Fruit fly (Drosophila melanogaster) whole organism, embryonic: ENCODE results near the gene Gr36b.

Experiments used
- Ada2b ChIP-seq: fragments of 200-800 bp; sonication (Bioruptor generic); IDR thresholded peaks from 2 replicates; pipeline ENCODE4 v1.3.6; 2022; ENCODE audit warnings: missing biosample characterization, missing genetic modification characterization
- C15 ChIP-seq: fragments of 200-800 bp; sonication (Bioruptor generic); IDR thresholded peaks from 3 replicates; pipeline ENCODE4 v1.3.6; 2022; ENCODE audit warnings: missing biosample characterization, missing genetic modification characterization
- CG10147 ChIP-seq: fragments of 200-800 bp; sonication (Bioruptor generic); optimal IDR thresholded peaks from 2 replicates; lab custom pipeline; 2019; ENCODE audit warnings: missing biosample characterization, mild to moderate bottlenecking, missing genetic modification characterization, moderate library complexity
- CG10321 ChIP-seq: fragments of 200-800 bp; sonication (Bioruptor generic); IDR thresholded peaks from 2 replicates; pipeline ENCODE4 v1.3.6; 2022; ENCODE audit warnings: missing biosample characterization, missing genetic modification characterization
- CG11723 ChIP-seq: fragments of 200-800 bp; sonication (Bioruptor generic); optimal IDR thresholded peaks from 2 replicates; lab custom pipeline; 2017; ENCODE audit warnings: missing biosample characterization, mild to moderate bottlenecking, missing genetic modification characterization
- CG12299 ChIP-seq: fragments of 200-800 bp; sonication (Bioruptor generic); optimal IDR thresholded peaks from 2 replicates; lab custom pipeline; 2018; ENCODE audit warnings: missing biosample characterization, mild to moderate bottlenecking, missing genetic modification characterization
- CG13424 ChIP-seq: fragments of 200-800 bp; sonication (Bioruptor generic); optimal IDR thresholded peaks from 2 replicates; lab custom pipeline; 2019; ENCODE audit warnings: missing biosample characterization, mild to moderate bottlenecking, missing genetic modification characterization, moderate library complexity
- CG15269 ChIP-seq: fragments of 200-800 bp; sonication (Bioruptor generic); optimal IDR thresholded peaks from 2 replicates; lab custom pipeline; 2018; ENCODE audit warnings: missing biosample characterization, mild to moderate bottlenecking, missing genetic modification characterization, moderate library complexity
- CG1602 ChIP-seq: fragments of 200-800 bp; sonication (Bioruptor generic); optimal IDR thresholded peaks from 3 replicates; lab custom pipeline; 2016; ENCODE audit warnings: missing biosample characterization, missing genetic modification characterization
- CG1603 ChIP-seq: fragments of 200-800 bp; sonication (Bioruptor generic); optimal IDR thresholded peaks from 2 replicates; lab custom pipeline; 2019; ENCODE audit warnings: missing biosample characterization, mild to moderate bottlenecking, missing genetic modification characterization, moderate library complexity
- CG17359 ChIP-seq: fragments of 200-800 bp; sonication (Bioruptor generic); optimal IDR thresholded peaks from 3 replicates; lab custom pipeline; 2018; ENCODE audit warnings: missing biosample characterization, mild to moderate bottlenecking, missing genetic modification characterization, moderate library complexity
- CG1792 ChIP-seq: fragments of 200-800 bp; sonication (Bioruptor generic); optimal IDR thresholded peaks from 2 replicates; lab custom pipeline; 2016; ENCODE audit warnings: missing biosample characterization, missing genetic modification characterization
- CG18011 ChIP-seq: fragments of 200-800 bp; sonication (Bioruptor generic); optimal IDR thresholded peaks from 2 replicates; lab custom pipeline; 2017; ENCODE audit warnings: missing biosample characterization, missing genetic modification characterization, mild to moderate bottlenecking, moderate library complexity, missing genotype
- CG18262 ChIP-seq: fragments of 200-800 bp; optimal IDR thresholded peaks from 3 replicates; lab custom pipeline; 2019; ENCODE audit warnings: missing biosample characterization, mild to moderate bottlenecking, missing genetic modification characterization, moderate library complexity
- CG3407 ChIP-seq: fragments of 200-800 bp; sonication (Bioruptor generic); optimal IDR thresholded peaks from 2 replicates; lab custom pipeline; 2018; ENCODE audit warnings: missing biosample characterization, mild to moderate bottlenecking, missing genetic modification characterization
- CG3847 ChIP-seq: fragments of 200-800 bp; sonication (Bioruptor generic); IDR thresholded peaks from 2 replicates; pipeline ENCODE4 v1.3.6; 2022; ENCODE audit warnings: missing biosample characterization, missing genetic modification characterization
- CG4424 ChIP-seq: fragments of 200-800 bp; sonication (Bioruptor generic); optimal IDR thresholded peaks from 3 replicates; lab custom pipeline; 2016; ENCODE audit warnings: missing biosample characterization, missing genetic modification characterization
- CG5180 ChIP-seq: fragments of 200-800 bp; sonication (Bioruptor generic); optimal IDR thresholded peaks from 3 replicates; lab custom pipeline; 2017; ENCODE audit warnings: missing biosample characterization, missing genetic modification characterization, mild to moderate bottlenecking, moderate library complexity, missing genetic modification reagents
- CG6683 ChIP-seq: fragments of 200-800 bp; sonication (Bioruptor generic); optimal IDR thresholded peaks from 2 replicates; lab custom pipeline; 2017; ENCODE audit warnings: missing biosample characterization, mild to moderate bottlenecking, missing genetic modification characterization, missing genetic modification reagents
- CG6689 ChIP-seq: fragments of 200-800 bp; sonication (Bioruptor generic); IDR thresholded peaks from 2 replicates; pipeline ENCODE4 v1.3.6; 2022; ENCODE audit warnings: missing biosample characterization, missing genetic modification characterization
- CG6765 ChIP-seq: fragments of 200-800 bp; sonication (Bioruptor generic); optimal IDR thresholded peaks from 3 replicates; lab custom pipeline; 2017; ENCODE audit warnings: missing biosample characterization, mild to moderate bottlenecking, missing genetic modification characterization
- CG8359 ChIP-seq: fragments of 200-800 bp; sonication (Bioruptor generic); optimal IDR thresholded peaks from 2 replicates; lab custom pipeline; 2017; ENCODE audit warnings: missing biosample characterization, mild to moderate bottlenecking, missing genetic modification characterization, borderline replicate concordance
- CHES-1-like ChIP-seq: fragments of 200-800 bp; sonication (Bioruptor generic); optimal IDR thresholded peaks from 2 replicates; lab custom pipeline; 2016; ENCODE audit warnings: missing biosample characterization, missing genetic modification characterization
- Dref ChIP-seq: fragments of 200-800 bp; sonication (Bioruptor generic); IDR thresholded peaks from 2 replicates; pipeline ENCODE4 v1.3.6; 2022; ENCODE audit warnings: missing biosample characterization, missing genetic modification characterization
- GATAe ChIP-seq: fragments of 200-800 bp; sonication (Bioruptor generic); conservative IDR thresholded peaks from 2 replicates; pipeline ENCODE4 v1.3.6; 2022; ENCODE audit warnings: missing biosample characterization, missing genetic modification characterization
- HHEX ChIP-seq: fragments of 200-800 bp; sonication (Bioruptor generic); optimal IDR thresholded peaks from 3 replicates; lab custom pipeline; 2017; ENCODE audit warnings: missing biosample characterization, mild to moderate bottlenecking, missing genetic modification characterization, missing genetic modification reagents
- HLHmδ ChIP-seq: fragments of 200-800 bp; sonication (Bioruptor generic); optimal IDR thresholded peaks from 2 replicates; lab custom pipeline; 2018; ENCODE audit warnings: missing biosample characterization, mild to moderate bottlenecking, missing genetic modification characterization, moderate library complexity
- Hmx ChIP-seq: fragments of 200-800 bp; sonication (Bioruptor generic); optimal IDR thresholded peaks from 2 replicates; lab custom pipeline; 2016; ENCODE audit warnings: missing biosample characterization, missing genetic modification characterization
- NfI ChIP-seq: fragments of 200-800 bp; sonication (Bioruptor generic); optimal IDR thresholded peaks from 3 replicates; lab custom pipeline; 2018; ENCODE audit warnings: missing biosample characterization, mild to moderate bottlenecking, missing genetic modification characterization, moderate library complexity
- Opbp ChIP-seq: fragments of 200-800 bp; sonication (Bioruptor generic); IDR thresholded peaks from 3 replicates; pipeline ENCODE4 v1.3.6; 2022; ENCODE audit warnings: missing biosample characterization, missing genetic modification characterization; ENCODE audit not compliant: partially characterized antibody
- Scr ChIP-seq: fragments of 200-800 bp; sonication (Bioruptor generic); IDR thresholded peaks from 2 replicates; pipeline ENCODE4 v1.3.6; 2022; ENCODE audit warnings: missing biosample characterization, missing genetic modification characterization; ENCODE audit not compliant: partially characterized antibody
- TFAM ChIP-seq: fragments of 200-800 bp; sonication (Bioruptor generic); optimal IDR thresholded peaks from 2 replicates; lab custom pipeline; 2017; ENCODE audit warnings: missing biosample characterization, missing genetic modification characterization, inconsistent platforms
- Tbp ChIP-seq: fragments of >200 bp; optimal IDR thresholded peaks from 2 replicates; lab custom pipeline; 2018; ENCODE audit warnings: missing biosample characterization, missing genetic modification characterization
- bigmax ChIP-seq: fragments of 200-800 bp; sonication (Bioruptor generic); optimal IDR thresholded peaks from 2 replicates; lab custom pipeline; 2018; ENCODE audit warnings: missing biosample characterization, mild to moderate bottlenecking, missing genetic modification characterization
- btn ChIP-seq: fragments of 200-800 bp; sonication (Bioruptor generic); optimal IDR thresholded peaks from 2 replicates; lab custom pipeline; 2016; ENCODE audit warnings: missing biosample characterization, missing genetic modification characterization
- cas ChIP-seq: fragments of 200-800 bp; sonication (Bioruptor generic); IDR thresholded peaks from 2 replicates; pipeline ENCODE4 v1.3.6; 2022; ENCODE audit warnings: missing biosample characterization, missing genetic modification characterization
- crc ChIP-seq: fragments of 200-800 bp; sonication (Bioruptor generic); optimal IDR thresholded peaks from 2 replicates; lab custom pipeline; 2016; ENCODE audit warnings: missing biosample characterization, missing genetic modification characterization
- da ChIP-seq: fragments of 200-800 bp; sonication (Bioruptor generic); optimal IDR thresholded peaks from 2 replicates; lab custom pipeline; 2016; ENCODE audit warnings: missing biosample characterization, missing genetic modification characterization
- gcm ChIP-seq: fragments of 200-800 bp; sonication (Bioruptor generic); optimal IDR thresholded peaks from 2 replicates; lab custom pipeline; 2019; ENCODE audit warnings: missing biosample characterization, mild to moderate bottlenecking, missing genetic modification characterization, moderate library complexity
- gsb-n ChIP-seq: fragments of 200-800 bp; sonication (Bioruptor generic); optimal IDR thresholded peaks from 3 replicates; lab custom pipeline; 2018; ENCODE audit warnings: missing biosample characterization, mild to moderate bottlenecking, missing genetic modification characterization
- hth ChIP-seq: fragments of >200 bp; optimal IDR thresholded peaks from 2 replicates; lab custom pipeline; 2017; ENCODE audit warnings: inconsistent platforms
- jing ChIP-seq: fragments of 200-800 bp; sonication (Bioruptor generic); optimal IDR thresholded peaks from 2 replicates; lab custom pipeline; 2018; ENCODE audit warnings: missing biosample characterization, mild to moderate bottlenecking, missing genetic modification characterization
- jumu ChIP-seq: fragments of 200-800 bp; sonication (Bioruptor generic); optimal IDR thresholded peaks from 3 replicates; lab custom pipeline; 2016; ENCODE audit warnings: missing biosample characterization, missing genetic modification characterization
- kah ChIP-seq: fragments of 200-800 bp; sonication (Bioruptor generic); optimal IDR thresholded peaks from 2 replicates; lab custom pipeline; 2018; ENCODE audit warnings: missing biosample characterization, mild to moderate bottlenecking, missing genetic modification characterization
- lola ChIP-seq, 3 experiments: fragments of >200 bp in 2 of 3; fragments of 200-800 bp in 1 of 3; sonication (Bioruptor generic) in 1 of 3; optimal IDR thresholded peaks; 2 replicates each; lab custom pipeline; 2017 to 2019; ENCODE audit warnings: missing biosample characterization in 3 of 3, missing genetic modification characterization in 3 of 3, mild to moderate bottlenecking in 1 of 3, moderate library complexity in 1 of 3
- nom ChIP-seq: fragments of 200-800 bp; sonication (Bioruptor generic); optimal IDR thresholded peaks from 2 replicates; lab custom pipeline; 2017; ENCODE audit warnings: missing biosample characterization, missing genetic modification characterization, mild to moderate bottlenecking, moderate library complexity, missing genetic modification reagents
- pnt ChIP-seq: fragments of 200-800 bp; sonication (Bioruptor generic); optimal IDR thresholded peaks from 3 replicates; lab custom pipeline; 2016; ENCODE audit warnings: missing biosample characterization, missing genetic modification characterization
- repo ChIP-seq: fragments of 200-800 bp; sonication (Bioruptor generic); optimal IDR thresholded peaks from 2 replicates; lab custom pipeline; 2016; ENCODE audit warnings: missing biosample characterization, missing genetic modification characterization
- sens-2 ChIP-seq: fragments of 200-800 bp; sonication (Bioruptor generic); IDR thresholded peaks from 2 replicates; pipeline ENCODE4 v1.3.6; 2022; ENCODE audit warnings: missing biosample characterization, missing genetic modification characterization
- slbo ChIP-seq: fragments of 200-800 bp; sonication (Bioruptor generic); IDR thresholded peaks from 2 replicates; pipeline ENCODE4 v1.3.6; 2022; ENCODE audit warnings: missing biosample characterization, missing genetic modification characterization
- tio ChIP-seq: fragments of 200-800 bp; sonication (Bioruptor generic); optimal IDR thresholded peaks from 2 replicates; lab custom pipeline; 2017; ENCODE audit warnings: missing biosample characterization, missing genetic modification characterization, inconsistent platforms
- wdn ChIP-seq: fragments of 200-800 bp; sonication (Bioruptor generic); IDR thresholded peaks from 2 replicates; pipeline ENCODE4 v1.3.6; 2022; ENCODE audit warnings: missing biosample characterization, missing genetic modification characterization

Gene Gr36b

dm6 chr2L:17207072-17207471, 28.5 kb downstream of the Gr36b start (continued):
- TF ChIP-seq Dref (GFP tag; lab: Robert Waterston, UW) = no peak
- no peak for TF ChIP-seq CG6683
- no peak for TF ChIP-seq da (GFP tag; lab: Kevin White, UChicago)
- TF ChIP-seq CG1792 (GFP tag; lab: Kevin White, UChicago) = no peak
- no peak for TF ChIP-seq CG6689
- TF ChIP-seq sens-2 (GFP tag; lab: Robert Waterston, UW) = no peak
- no peak for TF ChIP-seq gcm (GFP tag; lab: Kevin White, UChicago)
- no peak for TF ChIP-seq CG11723 (GFP tag; lab: Kevin White, UChicago)
- no peak for TF ChIP-seq CG3847 (GFP tag; lab: Robert Waterston, UW)
- peak; percentile 45 for TF ChIP-seq CG15269 (tag; lab: Kevin White, UChicago)
- no peak for TF ChIP-seq HLHmδ (GFP tag; lab: Kevin White, UChicago)
- no peak for TF ChIP-seq CG1603 (tag; lab: Kevin White, UChicago)
- TF ChIP-seq Ada2b (GFP tag; lab: Robert Waterston, UW) = no peak
- TF ChIP-seq GATAe (GFP tag; lab: Robert Waterston, UW) = no peak
- no peak for TF ChIP-seq CG3407
- TF ChIP-seq CG10321 (GFP tag; lab: Robert Waterston, UW) = no peak
- TF ChIP-seq bigmax (GFP tag; lab: Kevin White, UChicago) = no peak
- TF ChIP-seq hth = no peak
- no peak for TF ChIP-seq gsb-n (tag; lab: Kevin White, UChicago)
- TF ChIP-seq C15 (GFP tag; lab: Robert Waterston, UW) = no peak
- TF ChIP-seq crc (GFP tag; lab: Kevin White, UChicago) = no peak
- TF ChIP-seq CG12299 (tag; lab: Kevin White, UChicago) = no peak
- TF ChIP-seq Scr (GFP tag; lab: Robert Waterston, UW) = no peak
- TF ChIP-seq TFAM = no peak
- TF ChIP-seq CHES-1-like (GFP tag; lab: Kevin White, UChicago) = no peak
- TF ChIP-seq lola (GFP tag; optimal IDR thresholded peaks at IDR 0.05; lab: Kevin White, UChicago) = no peak
- no peak for TF ChIP-seq CG5180 (GFP tag; lab: Kevin White, UChicago)
- no peak for TF ChIP-seq pnt
- TF ChIP-seq CG1602 (GFP tag; lab: Kevin White, UChicago) = no peak
- no peak for TF ChIP-seq CG4424 (GFP tag; lab: Kevin White, UChicago)
- TF ChIP-seq tio = no peak
- TF ChIP-seq jing (GFP tag; lab: Kevin White, UChicago) = no peak
- no peak for TF ChIP-seq Hmx
- TF ChIP-seq CG18262 (tag; lab: Kevin White, UChicago) = peak; percentile 22
- peak; percentile 7 for TF ChIP-seq NfI (GFP tag; lab: Kevin White, UChicago)
- peak; percentile 13 for TF ChIP-seq CG17359 (tag; lab: Kevin White, UChicago)
- no peak for TF ChIP-seq Tbp (GFP tag; lab: Kevin White, UChicago)
- TF ChIP-seq CG18011 (GFP tag; lab: Kevin White, UChicago) = no peak
- peak; percentile 45 for TF ChIP-seq CG13424 (tag; lab: Kevin White, UChicago)
- no peak for TF ChIP-seq btn (GFP tag; lab: Kevin White, UChicago)
- TF ChIP-seq Opbp = no peak
- TF ChIP-seq kah (GFP tag; lab: Kevin White, UChicago) = no peak
- TF ChIP-seq slbo (GFP tag; lab: Robert Waterston, UW) = 0 out of 2 replicates have a peak, but pooled peaks have one; percentile 22
- TF ChIP-seq cas = no peak
- TF ChIP-seq wdn = no peak
- TF ChIP-seq nom (GFP tag; lab: Kevin White, UChicago) = no peak
- peak; percentile 17 for TF ChIP-seq CG6765 (GFP tag; lab: Kevin White, UChicago)
- peak; percentile 4 for TF ChIP-seq HHEX
- TF ChIP-seq CG8359 (GFP tag; lab: Kevin White, UChicago) = no peak
- TF ChIP-seq CG10147 (GFP tag; lab: Kevin White, UChicago) = no peak
- TF ChIP-seq jumu (GFP tag; lab: Kevin White, UChicago) = no peak
- TF ChIP-seq repo (GFP tag; lab: Kevin White, UChicago) = no peak
